Fruit fly (Drosophila melanogaster) ovary, adult (tissue): ENCODE measurements around the gene Sf3a1.
"Not testable (repeated sequence)": the region's sequence is repeated elsewhere in the genome, so short reads cannot be mapped to it uniquely, and the experiment has no call there.

Experiments used
- CG17801 ChIP-seq: fragments of 200-800 bp; optimal IDR thresholded peaks from 2 replicates; lab custom pipeline; 2019; ENCODE audit warnings: missing biosample characterization, mild to moderate bottlenecking, missing genetic modification characterization, moderate library complexity; ENCODE audit not compliant: partially characterized antibody

Sf3a1 gene

dm6 chr3R:17008018-17008674 is 6.0 kb upstream of the Sf3a1 start, which contains the start of gene CG8907:
Gene CG8907 (plus strand): TSS chr3R:17008269.
- no peak for TF ChIP-seq CG17801 (GFP tag; lab: Kevin White, UChicago)

dm6 chr3R:17007336-17007735 is 5.2 kb upstream of the Sf3a1 start:
- TF ChIP-seq CG17801 (GFP tag; lab: Kevin White, UChicago) = no peak

DNA sequence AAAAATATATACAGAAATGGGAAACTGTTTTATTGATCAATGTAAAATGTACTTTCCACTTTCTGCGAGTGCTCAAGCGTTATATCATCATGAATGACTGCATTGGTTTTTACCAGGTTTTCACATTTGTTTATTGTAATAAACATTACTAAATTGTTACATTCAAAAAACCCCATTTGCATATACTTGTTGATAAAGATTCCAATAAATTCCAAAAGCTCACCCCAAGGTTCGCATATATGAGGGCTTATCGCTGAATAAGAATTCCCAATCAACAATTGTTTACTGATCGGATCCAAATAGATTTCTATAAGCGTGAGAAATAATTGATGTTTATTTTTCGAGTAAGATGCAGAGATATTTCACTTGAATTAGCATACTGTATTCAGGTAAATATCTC is 1.3 kb upstream of the Sf3a1 start:
- no peak for TF ChIP-seq CG17801 (GFP tag; lab: Kevin White, UChicago)

- no peak for TF ChIP-seq CG17801 (GFP tag; lab: Kevin White, UChicago)
These were observed 5.8 kb downstream of the Sf3a1 start, which contains the start of the genes EMC2A and CG3534 for dm6 chr3R:16996059-16996959. Gene EMC2A (minus strand): TSS chr3R:16996071. Gene CG3534 (plus strand): TSS chr3R:16996446.

- TF ChIP-seq CG17801 (GFP tag; lab: Kevin White, UChicago) = not testable (repeated sequence)
These were observed 9.4 kb downstream of the Sf3a1 start, which contains the start of gene CG31274 for dm6 chr3R:16992716-16993115. Gene CG31274 (plus strand): TSS chr3R:16993016.

DNA sequence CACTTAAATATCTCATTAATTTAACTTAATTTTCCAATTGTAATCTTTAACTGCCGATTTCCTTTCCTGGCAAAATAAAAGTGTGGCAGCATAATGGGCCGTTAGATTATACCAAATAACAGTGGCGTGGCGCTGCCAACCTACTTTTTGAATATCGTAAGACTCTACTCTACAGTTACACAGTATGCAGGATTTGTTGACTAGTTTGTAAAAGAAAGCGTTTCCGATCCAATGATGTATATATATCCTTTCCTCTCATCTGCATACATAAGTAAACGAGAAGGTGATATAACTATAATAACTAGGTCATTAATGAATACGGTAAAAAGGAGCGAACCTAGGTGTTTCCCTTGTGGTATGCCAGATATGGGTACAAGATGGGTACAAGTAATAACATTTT is 10.4 kb downstream of the Sf3a1 start, which contains the start of gene EMC2B:
EMC2B (minus strand) TSS at position 98 of the 400 bp plus-strand sequence.
- TF ChIP-seq CG17801 (GFP tag; lab: Kevin White, UChicago) = no peak

- TF ChIP-seq CG17801 (GFP tag; lab: Kevin White, UChicago) = not testable (repeated sequence)
These were observed 13.6 kb downstream of the Sf3a1 start, which contains the start of gene MESK4 for dm6 chr3R:16988514-16988913. Gene MESK4 (plus strand): TSS chr3R:16988814.

- TF ChIP-seq CG17801 (GFP tag; lab: Kevin White, UChicago) = no peak
These were observed 14.2 kb downstream of the Sf3a1 start for dm6 chr3R:16987924-16988298.

DNA sequence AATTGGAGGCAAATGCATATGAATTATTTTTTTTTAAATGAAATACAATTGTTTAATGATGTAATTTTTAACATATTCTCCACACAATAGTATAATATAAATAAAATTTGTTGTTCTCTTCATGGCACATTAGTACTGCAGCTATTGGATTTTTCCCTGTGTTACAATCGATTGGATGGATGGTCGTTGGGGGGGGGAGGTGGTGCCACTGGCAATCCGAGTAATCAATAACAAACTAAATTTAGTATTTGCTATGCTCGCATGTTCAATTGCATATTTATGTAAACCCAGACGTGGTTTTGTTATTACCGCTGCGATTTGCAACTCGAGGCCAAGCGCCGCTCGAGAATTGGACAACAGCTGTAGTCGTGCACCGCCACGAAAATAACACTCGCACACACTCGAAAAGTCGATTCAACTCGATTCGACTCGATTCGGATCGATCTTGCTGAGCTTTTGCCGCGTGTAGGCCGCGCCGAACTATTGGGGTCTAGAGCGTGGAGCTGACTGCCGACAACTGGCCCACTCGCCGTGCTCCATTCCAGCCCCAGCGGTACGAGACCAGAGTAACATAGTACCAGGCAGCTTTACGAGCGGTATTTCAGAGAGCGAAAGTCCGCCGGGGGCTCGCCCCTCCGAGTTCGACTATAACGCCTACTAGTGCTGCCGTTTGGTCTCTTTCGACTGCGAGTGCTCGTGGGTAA is 14.8 kb downstream of the Sf3a1 start, which contains the start of gene CG18622:
CG18622 (minus strand) TSS at position 513 of the 704 bp plus-strand sequence.
- peak; percentile 2 for TF ChIP-seq CG17801 (GFP tag; lab: Kevin White, UChicago)

DNA sequence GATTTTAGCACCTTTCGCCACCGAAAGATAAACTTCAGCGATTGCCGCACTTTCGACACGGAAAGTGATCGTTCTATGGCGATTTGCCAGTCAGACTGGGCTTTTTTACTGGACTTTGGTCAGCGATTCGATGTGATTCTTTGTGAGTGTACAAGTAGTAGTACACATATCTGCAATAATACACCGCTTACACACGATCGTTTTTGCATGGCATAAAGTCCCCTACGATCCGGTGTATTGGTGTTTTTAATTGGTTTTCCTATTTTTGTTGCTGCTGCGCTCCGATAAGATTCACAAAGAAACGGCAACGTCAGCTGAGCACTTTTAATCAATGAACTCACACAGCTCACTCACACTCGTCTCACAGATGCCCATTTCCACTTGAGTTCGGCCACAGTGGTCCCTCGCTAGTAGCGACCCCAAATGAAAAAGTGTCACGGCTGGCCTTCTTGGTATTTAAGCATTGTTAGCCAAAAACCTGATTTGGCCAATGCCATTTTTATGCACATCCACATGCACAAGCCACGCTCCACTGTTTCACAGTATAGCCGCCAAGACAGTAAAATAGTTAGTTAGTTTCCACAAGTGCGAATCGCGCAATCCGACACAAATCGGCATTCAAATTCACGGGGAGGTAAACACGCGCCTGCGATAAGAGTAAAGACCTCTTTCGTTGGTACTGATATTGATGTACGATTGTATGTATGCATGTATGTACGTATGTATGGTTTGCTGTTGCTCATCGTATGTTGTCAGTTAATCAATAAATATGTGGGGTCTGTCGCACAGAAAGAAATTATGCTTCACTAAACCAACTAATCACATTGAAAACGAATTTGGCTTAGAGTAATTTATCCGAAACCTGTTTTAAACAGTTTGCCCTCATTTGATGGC is 15.7 kb downstream of the Sf3a1 start:
- peak; percentile 91 for TF ChIP-seq CG17801 (GFP tag; lab: Kevin White, UChicago)

DNA sequence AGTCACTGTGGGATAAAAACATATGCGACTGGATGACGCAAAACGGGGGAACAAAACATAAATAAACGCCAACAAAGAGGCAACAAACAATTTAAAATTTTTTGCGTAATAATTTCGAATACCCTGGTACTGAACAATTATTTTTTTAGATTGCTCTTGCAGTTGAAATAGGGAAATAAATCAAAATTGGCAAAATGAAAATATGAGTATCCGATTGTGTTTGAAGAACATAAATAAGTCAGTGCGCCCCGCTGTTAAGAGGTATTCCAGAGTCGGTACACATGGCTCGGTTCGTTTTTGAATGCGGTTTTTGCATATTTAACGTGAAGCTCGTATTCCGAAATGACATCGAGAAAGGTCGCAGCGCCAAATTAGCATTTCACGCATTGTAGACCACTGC is 16.6 kb downstream of the Sf3a1 start:
- TF ChIP-seq CG17801 (GFP tag; lab: Kevin White, UChicago) = no peak

dm6 chr3R:16984221-16984620 is 17.9 kb downstream of the Sf3a1 start:
- TF ChIP-seq CG17801 (GFP tag; lab: Kevin White, UChicago) = no peak

DNA sequence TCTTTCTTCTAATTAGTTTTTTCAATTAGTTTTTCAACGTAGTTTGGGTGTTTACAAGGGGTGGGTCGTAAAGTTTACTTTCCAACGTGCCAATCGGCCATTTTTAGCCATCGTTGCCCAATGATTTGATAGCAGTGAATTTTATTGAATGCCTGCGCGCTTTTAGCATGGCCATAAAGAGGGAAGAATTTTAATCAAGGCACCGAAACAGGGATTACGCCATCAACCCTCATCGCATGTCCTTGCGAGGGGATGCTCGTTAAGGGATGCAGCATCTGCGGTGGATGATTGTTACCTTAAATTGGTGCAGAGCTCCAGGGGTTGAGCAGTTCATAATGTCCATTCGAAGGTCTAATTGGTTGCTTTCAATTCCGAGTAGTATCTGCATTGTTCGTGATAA is 19.2 kb downstream of the Sf3a1 start:
- TF ChIP-seq CG17801 (GFP tag; lab: Kevin White, UChicago) = no peak
